Worm (Caenorhabditis elegans) whole organism, early embryonic: ENCODE measurements around the gene bath-33.
"Not testable (repeated sequence)": the region's sequence is repeated elsewhere in the genome, so short reads cannot be mapped to it uniquely, and the experiment has no call there.

Experiments used
- F13C5.2 ChIP-seq: sonication (generic microtip); optimal IDR thresholded peaks from 2 replicates; lab custom pipeline; 2017; ENCODE audit warnings: mild to moderate bottlenecking, missing genetic modification characterization, inconsistent platforms, missing compliant biosample characterization
- ama-1 ChIP-seq: fragments of 150-350 bp; optimal IDR thresholded peaks from 2 replicates; lab custom pipeline; 2014
- ceh-36 ChIP-seq: sonication (generic microtip); optimal IDR thresholded peaks from 2 replicates; lab custom pipeline; 2016; ENCODE audit warnings: missing genetic modification characterization, inconsistent platforms, missing compliant biosample characterization
- ets-7 ChIP-seq: sonication (generic microtip); optimal IDR thresholded peaks from 2 replicates; lab custom pipeline; 2016; ENCODE audit warnings: missing genotype, missing genetic modification characterization, missing compliant biosample characterization
- flt-1 ChIP-seq: fragments of 200-800 bp; sonication (Bioruptor generic); IDR thresholded peaks from 2 replicates; pipeline ENCODE4 v1.3.6; 2022; ENCODE audit warnings: missing genetic modification characterization, missing compliant biosample characterization
- hnd-1 ChIP-seq: sonication (generic microtip); optimal IDR thresholded peaks from 2 replicates; lab custom pipeline; 2016; ENCODE audit warnings: missing genetic modification characterization, missing compliant biosample characterization
- pes-1 ChIP-seq: fragments of 200-800 bp; sonication (Bioruptor generic); IDR thresholded peaks from 2 replicates; pipeline ENCODE4 v1.3.6; 2022; ENCODE audit warnings: missing genetic modification reagents, missing genetic modification characterization, missing compliant biosample characterization
- scrt-1 ChIP-seq: fragments of 200-800 bp; sonication (Bioruptor generic); IDR thresholded peaks from 2 replicates; pipeline ENCODE4 v1.3.6; 2022; ENCODE audit warnings: missing genetic modification characterization, missing compliant biosample characterization
- tra-4 ChIP-seq: sonication (generic microtip); optimal IDR thresholded peaks from 2 replicates; lab custom pipeline; 2017; ENCODE audit warnings: missing genetic modification characterization, missing compliant biosample characterization

- not testable (repeated sequence) for TF ChIP-seq ama-1; hnd-1 (tag; lab: Kevin White, UChicago); F13C5.2 (tag; lab: Kevin White, UChicago); pes-1 (GFP tag; lab: Robert Waterston, UW); ets-7 (tag; lab: Kevin White, UChicago); ceh-36 (tag; lab: Kevin White, UChicago); scrt-1; flt-1; tra-4 (tag; lab: Kevin White, UChicago)
Observed at ce11 chrII:1627783-1628182, 21.8 kb upstream of the bath-33 start, which contains the start of gene C08E3.15.
